Worm (Caenorhabditis elegans) whole organism, L4/young adult: ENCODE measurements around the gene osm-9.
"Not testable (repeated sequence)": the region's sequence is repeated elsewhere in the genome, so short reads cannot be mapped to it uniquely, and the experiment has no call there.

Experiments used
- W03F9.2 ChIP-seq: fragments of 150-350 bp; optimal IDR thresholded peaks from 2 replicates; lab custom pipeline; 2014; ENCODE audit warnings: missing biosample characterization, missing genetic modification characterization
- dao-5 ChIP-seq: sonication (generic microtip); optimal IDR thresholded peaks from 2 replicates; lab custom pipeline; 2016; ENCODE audit warnings: missing genotype, missing genetic modification characterization, moderate library complexity, missing compliant biosample characterization
- him-1 ChIP-seq: sonication (generic microtip); optimal IDR thresholded peaks from 2 replicates; lab custom pipeline; 2016; ENCODE audit warnings: missing genotype, missing genetic modification reagents, missing genetic modification characterization, missing compliant biosample characterization

DNA sequence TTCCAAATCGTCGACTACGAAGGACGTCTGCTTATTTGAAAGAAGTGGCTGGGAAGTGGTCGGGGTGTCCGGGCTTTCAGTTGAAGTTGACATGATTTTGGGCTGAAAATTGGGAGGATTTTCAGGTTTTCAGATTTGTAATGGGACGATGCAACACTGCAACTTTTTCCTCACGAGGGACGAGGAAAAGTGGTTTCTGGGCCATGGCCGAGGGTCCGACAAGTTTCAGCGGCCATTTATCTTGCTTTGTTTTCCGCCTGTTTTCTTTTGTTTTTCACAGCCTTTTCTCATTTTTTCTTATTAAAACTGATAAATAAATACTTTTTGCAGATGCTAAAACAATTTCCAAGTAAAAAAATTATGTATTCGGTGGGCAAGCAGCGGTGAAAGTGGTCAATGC lies 25.6 kb upstream of the osm-9 start, which contains the start of gene blos-7:
- TF ChIP-seq him-1, dao-5, W03F9.2 (tag; lab: Kevin White, UChicago): not testable (repeated sequence)
